Fruit fly (Drosophila melanogaster) whole organism, prepupa: ENCODE data around the gene Cby.

Experiments
- Blimp-1 ChIP-seq: fragments of 200-800 bp; sonication (Bioruptor generic); optimal IDR thresholded peaks from 3 replicates; lab custom pipeline; 2017; ENCODE audit warnings: missing biosample characterization, missing genetic modification characterization, mild to moderate bottlenecking, moderate library complexity, missing genetic modification reagents
- CG10669 ChIP-seq: fragments of 200-800 bp; sonication (Bioruptor generic); optimal IDR thresholded peaks from 3 replicates; lab custom pipeline; 2018; ENCODE audit warnings: missing biosample characterization, mild to moderate bottlenecking, missing genetic modification characterization, moderate library complexity
- CG11294 ChIP-seq: fragments of 200-800 bp; sonication (Bioruptor generic); IDR thresholded peaks from 2 replicates; pipeline ENCODE4 v1.3.6; 2022; ENCODE audit warnings: missing biosample characterization, missing genetic modification characterization
- CG11902 ChIP-seq: fragments of 200-800 bp; sonication (Bioruptor generic); optimal IDR thresholded peaks from 3 replicates; lab custom pipeline; 2016; ENCODE audit warnings: missing biosample characterization, missing genetic modification characterization
- CG15336 ChIP-seq: fragments of 200-800 bp; sonication (Bioruptor generic); IDR thresholded peaks from 2 replicates; pipeline ENCODE4 v1.3.6; 2022; ENCODE audit warnings: missing biosample characterization, missing genetic modification characterization
- CG1621 ChIP-seq: fragments of 200-800 bp; sonication (Bioruptor generic); optimal IDR thresholded peaks from 3 replicates; lab custom pipeline; 2018; ENCODE audit warnings: missing biosample characterization, mild to moderate bottlenecking, missing genetic modification characterization
- CG16779 ChIP-seq: fragments of 200-800 bp; sonication (Bioruptor generic); optimal IDR thresholded peaks from 3 replicates; lab custom pipeline; 2017; ENCODE audit warnings: missing biosample characterization, mild to moderate bottlenecking, missing genetic modification characterization
- CG3032 ChIP-seq: fragments of 200-800 bp; optimal IDR thresholded peaks from 2 replicates; lab custom pipeline; 2019; ENCODE audit warnings: missing biosample characterization, mild to moderate bottlenecking, missing genetic modification characterization, moderate library complexity
- CG3919 ChIP-seq: fragments of 200-800 bp; sonication (Bioruptor generic); optimal IDR thresholded peaks from 3 replicates; lab custom pipeline; 2016; ENCODE audit warnings: missing biosample characterization, missing genetic modification characterization
- CG6276 ChIP-seq: fragments of 200-800 bp; sonication (Bioruptor generic); optimal IDR thresholded peaks from 2 replicates; lab custom pipeline; 2017; ENCODE audit warnings: missing biosample characterization, mild to moderate bottlenecking, missing genetic modification characterization
- CG6792 ChIP-seq: fragments of 200-800 bp; sonication (Bioruptor generic); optimal IDR thresholded peaks from 3 replicates; lab custom pipeline; 2016; ENCODE audit warnings: missing biosample characterization, missing genetic modification characterization
- CG6808 ChIP-seq: fragments of 200-800 bp; sonication (Bioruptor generic); optimal IDR thresholded peaks from 3 replicates; lab custom pipeline; 2017; ENCODE audit warnings: missing biosample characterization, missing genetic modification characterization, mild to moderate bottlenecking, moderate library complexity, missing genetic modification reagents
- CG6854 ChIP-seq: fragments of 200-800 bp; sonication (Bioruptor generic); optimal IDR thresholded peaks from 2 replicates; lab custom pipeline; 2017; ENCODE audit warnings: missing biosample characterization, mild to moderate bottlenecking, missing genetic modification characterization
- CG7368 ChIP-seq: fragments of 200-800 bp; sonication (Bioruptor generic); optimal IDR thresholded peaks from 3 replicates; lab custom pipeline; 2016; ENCODE audit warnings: missing biosample characterization, missing genetic modification characterization
- CG8119 ChIP-seq: fragments of 200-800 bp; sonication (Bioruptor generic); IDR thresholded peaks from 3 replicates; pipeline ENCODE4 v1.3.6; 2022; ENCODE audit warnings: missing biosample characterization, missing genetic modification characterization
- CG8319 ChIP-seq: fragments of 200-800 bp; sonication (Bioruptor generic); optimal IDR thresholded peaks from 3 replicates; lab custom pipeline; 2016; ENCODE audit warnings: missing biosample characterization, missing genetic modification characterization
- CG8632 ChIP-seq: fragments of 200-800 bp; sonication (Bioruptor generic); optimal IDR thresholded peaks from 3 replicates; lab custom pipeline; 2016; ENCODE audit warnings: missing biosample characterization, missing genetic modification characterization
- Eip78C ChIP-seq: fragments of 200-800 bp; sonication (Bioruptor generic); peaks from one replicate; lab custom pipeline; 2016; ENCODE audit warnings: missing biosample characterization, missing genetic modification characterization
- Ets96B ChIP-seq: fragments of 200-800 bp; optimal IDR thresholded peaks from 2 replicates; lab custom pipeline; 2019; ENCODE audit warnings: missing biosample characterization, mild to moderate bottlenecking, missing genetic modification characterization, moderate library complexity
- Gug ChIP-seq: fragments of 200-800 bp; sonication (Bioruptor generic); IDR thresholded peaks from 2 replicates; pipeline ENCODE4 v1.3.6; 2022; ENCODE audit warnings: missing biosample characterization, missing genetic modification characterization
- Hr38 ChIP-seq: sonication (Bioruptor generic); optimal IDR thresholded peaks from 2 replicates; lab custom pipeline; 2016; ENCODE audit warnings: missing biosample characterization, missing genetic modification characterization
- Hr39 ChIP-seq: fragments of 200-800 bp; sonication (Bioruptor generic); optimal IDR thresholded peaks from 2 replicates; lab custom pipeline; 2016; ENCODE audit warnings: missing biosample characterization, missing genetic modification characterization
- Hr4 ChIP-seq: fragments of 200-800 bp; sonication (Bioruptor generic); optimal IDR thresholded peaks from 3 replicates; lab custom pipeline; 2016; ENCODE audit warnings: missing biosample characterization, missing genetic modification characterization
- Met ChIP-seq: fragments of 200-800 bp; sonication (Bioruptor generic); optimal IDR thresholded peaks from 3 replicates; lab custom pipeline; 2016; ENCODE audit warnings: missing biosample characterization, missing genetic modification characterization
- OdsH ChIP-seq: fragments of 200-800 bp; sonication (Bioruptor generic); optimal IDR thresholded peaks from 3 replicates; lab custom pipeline; 2016; ENCODE audit warnings: missing biosample characterization, missing genetic modification characterization
- Smox ChIP-seq: fragments of 200-800 bp; sonication (Bioruptor generic); optimal IDR thresholded peaks from 3 replicates; lab custom pipeline; 2016; ENCODE audit warnings: missing biosample characterization, missing genetic modification characterization
- Sox102F ChIP-seq: fragments of 200-800 bp; sonication (Bioruptor generic); optimal IDR thresholded peaks from 2 replicates; lab custom pipeline; 2016; ENCODE audit warnings: missing biosample characterization, mild to moderate bottlenecking, missing genetic modification characterization
- Sox15 ChIP-seq: fragments of 200-800 bp; sonication (Bioruptor generic); optimal IDR thresholded peaks from 3 replicates; lab custom pipeline; 2016; ENCODE audit warnings: missing biosample characterization, missing genetic modification characterization
- acj6 ChIP-seq: fragments of 200-800 bp; sonication (Bioruptor generic); optimal IDR thresholded peaks from 3 replicates; lab custom pipeline; 2016; ENCODE audit warnings: missing biosample characterization, missing genetic modification characterization
- dac ChIP-seq: fragments of 200-800 bp; sonication (Bioruptor generic); optimal IDR thresholded peaks from 2 replicates; lab custom pipeline; 2017; ENCODE audit warnings: missing biosample characterization, mild to moderate bottlenecking, missing genetic modification characterization
- dsx ChIP-seq: fragments of 200-800 bp; optimal IDR thresholded peaks from 3 replicates; lab custom pipeline; 2019; ENCODE audit warnings: missing biosample characterization, mild to moderate bottlenecking, missing genetic modification characterization, moderate library complexity; ENCODE audit not compliant: poor library complexity, severe bottlenecking
- esn ChIP-seq: fragments of 200-800 bp; sonication (Bioruptor generic); optimal IDR thresholded peaks from 2 replicates; lab custom pipeline; 2016; ENCODE audit warnings: missing biosample characterization, mild to moderate bottlenecking, missing genetic modification characterization, moderate library complexity
- fd59A ChIP-seq: fragments of 200-800 bp; sonication (Bioruptor generic); optimal IDR thresholded peaks from 2 replicates; lab custom pipeline; 2017; ENCODE audit warnings: missing biosample characterization, mild to moderate bottlenecking, missing genetic modification characterization, missing genetic modification reagents
- fkh ChIP-seq: fragments of 200-800 bp; sonication (Bioruptor generic); optimal IDR thresholded peaks from 3 replicates; lab custom pipeline; 2017; ENCODE audit warnings: missing biosample characterization, mild to moderate bottlenecking, missing genetic modification characterization, moderate library complexity
- lz ChIP-seq: fragments of 200-800 bp; sonication (Bioruptor generic); optimal IDR thresholded peaks from 3 replicates; lab custom pipeline; 2016; ENCODE audit warnings: missing biosample characterization, missing genetic modification characterization
- net ChIP-seq: fragments of 200-800 bp; sonication (Bioruptor generic); optimal IDR thresholded peaks from 3 replicates; lab custom pipeline; 2016; ENCODE audit warnings: missing biosample characterization, missing genetic modification characterization
- pdm3 ChIP-seq: fragments of 200-800 bp; sonication (Bioruptor generic); optimal IDR thresholded peaks from 3 replicates; lab custom pipeline; 2016; ENCODE audit warnings: missing biosample characterization, missing genetic modification characterization
- salr ChIP-seq, 2 experiments: fragments of 200-800 bp; sonication (Bioruptor generic); optimal IDR thresholded peaks; 3 replicates each; lab custom pipeline; 2016 to 2018; ENCODE audit warnings: missing biosample characterization in 2 of 2, missing genetic modification characterization in 2 of 2, mild to moderate bottlenecking in 1 of 2
- ss ChIP-seq, 2 experiments: fragments of 200-800 bp; sonication (Bioruptor generic); optimal IDR thresholded peaks; 2 replicates in 1 of 2; 3 replicates in 1 of 2; lab custom pipeline; 2017 to 2018; ENCODE audit warnings: mild to moderate bottlenecking in 2 of 2, missing biosample characterization in 2 of 2, missing genetic modification characterization in 2 of 2, moderate library complexity in 1 of 2
- svp ChIP-seq: fragments of 200-800 bp; sonication (Bioruptor generic); peaks from one replicate; lab custom pipeline; 2016; ENCODE audit warnings: missing biosample characterization, missing genetic modification characterization
- topi ChIP-seq: fragments of 200-800 bp; sonication (Bioruptor generic); optimal IDR thresholded peaks from 3 replicates; lab custom pipeline; 2016; ENCODE audit warnings: missing biosample characterization, missing genetic modification characterization
- vri ChIP-seq: fragments of 200-800 bp; sonication (Bioruptor generic); optimal IDR thresholded peaks from 3 replicates; lab custom pipeline; 2016; ENCODE audit warnings: missing biosample characterization, mild to moderate bottlenecking, missing genetic modification characterization

The Cby gene

DNA sequence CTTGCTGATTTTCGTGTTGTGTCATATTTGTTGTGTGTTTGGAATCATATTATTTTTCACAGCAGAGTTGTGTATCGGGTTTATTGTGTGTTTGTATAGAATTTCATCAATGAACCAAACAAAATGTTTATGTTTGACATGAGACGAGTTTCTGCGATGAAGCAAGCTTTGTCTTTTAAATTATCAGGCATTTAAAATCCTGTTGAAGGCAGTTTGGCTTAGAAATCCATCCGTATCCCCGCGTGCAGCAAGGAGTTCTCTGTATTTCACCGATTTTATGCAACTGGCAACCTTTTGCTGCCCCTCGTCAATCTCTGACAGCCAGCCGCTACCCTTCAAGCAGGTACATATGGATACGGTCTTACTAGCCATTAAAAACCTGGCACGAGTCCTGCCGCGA lies at the start of gene Cby, which contains the start of gene CG6569:
Gene Cby (plus strand): TSS at position 185 of the 400 bp plus-strand sequence.
Gene CG6569 (minus strand): TSS at position 101 of the 400 bp plus-strand sequence.
- TF ChIP-seq Sox102F = no peak
- TF ChIP-seq Smox (GFP tag; lab: Kevin White, UChicago) = no peak
- TF ChIP-seq esn = no peak
- TF ChIP-seq Gug (GFP tag; lab: Robert Waterston, UW) = no peak
- no peak for TF ChIP-seq CG3919 (GFP tag; lab: Kevin White, UChicago)
- no peak for TF ChIP-seq vri (GFP tag; lab: Kevin White, UChicago)

- TF ChIP-seq ss (GFP tag; optimal IDR thresholded peaks at IDR 0.05; lab: Kevin White, UChicago) = peak in 1 of 2 experiments; percentile 24
- no peak for TF ChIP-seq CG6792 (GFP tag; lab: Kevin White, UChicago)
Measured at dm6 chr3R:21821684-21822561, 45.9 kb upstream of the Cby start.

DNA sequence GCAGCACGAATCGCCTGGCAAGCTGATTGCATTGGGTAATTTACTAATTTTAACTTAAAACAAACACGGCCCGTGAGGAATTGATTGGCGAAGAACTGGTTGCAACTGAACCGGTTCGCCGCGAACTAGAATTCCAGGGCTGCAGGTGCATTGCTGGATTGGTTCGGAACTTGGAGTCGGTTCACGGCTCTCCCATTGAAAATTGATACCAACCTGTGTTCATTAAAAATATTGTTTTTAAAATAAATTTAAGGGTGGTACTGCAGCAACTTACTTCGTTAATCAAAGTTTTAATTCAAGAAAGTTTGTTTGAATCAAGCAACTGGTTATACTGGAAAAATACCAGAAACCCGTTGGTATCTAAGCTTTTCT lies 45.3 kb upstream of the Cby start, which contains the start of gene CASK:
Gene CASK (minus strand): TSS at position 113 of the 372 bp plus-strand sequence.
- no peak for TF ChIP-seq fd59A (GFP tag; lab: Kevin White, UChicago)
- peak; percentile 52 for TF ChIP-seq svp (GFP tag; lab: Kevin White, UChicago)
- no peak for TF ChIP-seq CG1621 (tag; lab: Kevin White, UChicago)
- peak; percentile 19 for TF ChIP-seq esn
- TF ChIP-seq pdm3 (GFP tag; lab: Kevin White, UChicago) = peak; percentile 6
- no peak for TF ChIP-seq lz
- TF ChIP-seq CG16779 (tag; lab: Kevin White, UChicago) = no peak
- peak; percentile 5 for TF ChIP-seq Hr39 (GFP tag; lab: Kevin White, UChicago)
- peak; percentile 73 for TF ChIP-seq fkh (GFP tag; lab: Kevin White, UChicago)
- peak; percentile 3 for TF ChIP-seq Hr4 (GFP tag; lab: Kevin White, UChicago)

DNA sequence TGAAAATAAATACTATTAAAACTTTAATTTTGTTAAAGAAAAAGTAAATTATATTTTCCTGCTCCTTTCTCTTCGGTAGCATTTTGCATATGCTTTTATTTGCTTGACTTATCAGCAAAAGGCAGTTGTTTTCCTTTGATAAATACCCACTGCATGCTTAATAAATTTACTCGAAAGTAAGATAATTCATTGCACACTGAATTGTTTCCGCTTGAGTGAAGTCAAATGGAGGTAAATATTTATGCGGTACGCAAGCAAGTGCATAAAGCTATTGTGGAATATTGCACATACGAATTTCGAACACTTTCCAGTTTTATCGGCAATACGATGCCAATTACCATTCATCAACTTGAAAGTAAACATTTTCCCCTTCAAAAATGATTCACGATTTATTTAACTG lies 44.7 kb upstream of the Cby start:
- peak; percentile 8 for TF ChIP-seq Met (GFP tag; lab: Kevin White, UChicago)
- peak; percentile 7 for TF ChIP-seq esn
- no peak for TF ChIP-seq dac (GFP tag; lab: Kevin White, UChicago)
- no peak for TF ChIP-seq CG16779 (tag; lab: Kevin White, UChicago)
- TF ChIP-seq acj6 (GFP tag; lab: Kevin White, UChicago) = peak; percentile 13
- TF ChIP-seq CG3032 (tag; lab: Kevin White, UChicago) = no peak
- no peak for TF ChIP-seq CG6276 (GFP tag; lab: Kevin White, UChicago)
- TF ChIP-seq Sox102F = peak; percentile 64
- TF ChIP-seq CG11294 = no peak
- peak; percentile 8 for TF ChIP-seq CG7368
- no peak for TF ChIP-seq pdm3 (GFP tag; lab: Kevin White, UChicago)
- TF ChIP-seq net (GFP tag; lab: Kevin White, UChicago) = no peak
- TF ChIP-seq Smox (GFP tag; lab: Kevin White, UChicago) = peak; percentile 27
- TF ChIP-seq CG6792 (GFP tag; lab: Kevin White, UChicago) = peak; percentile 44
- TF ChIP-seq CG6808 (GFP tag; lab: Kevin White, UChicago) = peak; percentile 29
- no peak for TF ChIP-seq salr (GFP tag; optimal IDR thresholded peaks at IDR 0.05; lab: Kevin White, UChicago)
- peak; percentile 36 for TF ChIP-seq Blimp-1
- TF ChIP-seq CG8319 (GFP tag; lab: Kevin White, UChicago) = no peak
- peak; percentile 30 for TF ChIP-seq topi (GFP tag; lab: Kevin White, UChicago)
- TF ChIP-seq CG10669 (GFP tag; lab: Kevin White, UChicago) = peak; percentile 48
- no peak for TF ChIP-seq OdsH
- no peak for TF ChIP-seq fkh (GFP tag; lab: Kevin White, UChicago)
- no peak for TF ChIP-seq CG11902 (GFP tag; lab: Kevin White, UChicago)
- TF ChIP-seq CG8119 = no peak
- peak; percentile 92 for TF ChIP-seq Eip78C
- TF ChIP-seq dsx = peak; percentile 5
- TF ChIP-seq Sox15 (GFP tag; lab: Kevin White, UChicago) = no peak
- no peak for TF ChIP-seq Gug (GFP tag; lab: Robert Waterston, UW)
- peak; percentile 78 for TF ChIP-seq CG6854 (GFP tag; lab: Kevin White, UChicago)
- no peak for TF ChIP-seq CG15336 (GFP tag; lab: Robert Waterston, UW)
- TF ChIP-seq CG8632 = peak; percentile 69
- no peak for TF ChIP-seq svp (GFP tag; lab: Kevin White, UChicago)
- TF ChIP-seq Hr39 (GFP tag; lab: Kevin White, UChicago) = no peak
- no peak for TF ChIP-seq Ets96B (tag; lab: Kevin White, UChicago)
- TF ChIP-seq lz = no peak
- TF ChIP-seq Hr38 (GFP tag; lab: Kevin White, UChicago) = no peak
